Worm (Caenorhabditis elegans) whole organism, early embryonic: Measurements from ENCODE around the gene str-207.
A peak's percentile ranks its signal among the peaks of the same experiment; 100 is the strongest.

Experiments
- B0310.2 ChIP-seq: sonication (generic microtip); optimal IDR thresholded peaks from 2 replicates; lab custom pipeline; 2016; ENCODE audit warnings: mild to moderate bottlenecking, missing genetic modification characterization, missing compliant biosample characterization
- F13C5.2 ChIP-seq: sonication (generic microtip); optimal IDR thresholded peaks from 2 replicates; lab custom pipeline; 2017; ENCODE audit warnings: mild to moderate bottlenecking, missing genetic modification characterization, inconsistent platforms, missing compliant biosample characterization
- aly-1 ChIP-seq: sonication (generic microtip); optimal IDR thresholded peaks from 2 replicates; lab custom pipeline; 2016; ENCODE audit warnings: missing genetic modification characterization, missing compliant biosample characterization
- ama-1 ChIP-seq: fragments of 150-350 bp; optimal IDR thresholded peaks from 2 replicates; lab custom pipeline; 2014
- ceh-13 ChIP-seq: fragments of 200-800 bp; sonication (Bioruptor generic); optimal IDR thresholded peaks from 2 replicates; lab custom pipeline; 2018; ENCODE audit warnings: mild to moderate bottlenecking, missing genetic modification characterization, missing compliant biosample characterization
- ceh-36 ChIP-seq: sonication (generic microtip); optimal IDR thresholded peaks from 2 replicates; lab custom pipeline; 2016; ENCODE audit warnings: missing genetic modification characterization, inconsistent platforms, missing compliant biosample characterization
- ets-7 ChIP-seq: sonication (generic microtip); optimal IDR thresholded peaks from 2 replicates; lab custom pipeline; 2016; ENCODE audit warnings: missing genotype, missing genetic modification characterization, missing compliant biosample characterization
- flt-1 ChIP-seq: fragments of 200-800 bp; sonication (Bioruptor generic); IDR thresholded peaks from 2 replicates; pipeline ENCODE4 v1.3.6; 2022; ENCODE audit warnings: missing genetic modification characterization, missing compliant biosample characterization
- hmbx-1 ChIP-seq: sonication (generic microtip); optimal IDR thresholded peaks from 2 replicates; lab custom pipeline; 2016; ENCODE audit warnings: mild to moderate bottlenecking, missing genetic modification characterization, missing compliant biosample characterization
- hmg-4 ChIP-seq: fragments of 200-800 bp; sonication (Bioruptor generic); optimal IDR thresholded peaks from 2 replicates; lab custom pipeline; 2018; ENCODE audit warnings: mild to moderate bottlenecking, missing genetic modification characterization, missing compliant biosample characterization
- hnd-1 ChIP-seq: sonication (generic microtip); optimal IDR thresholded peaks from 2 replicates; lab custom pipeline; 2016; ENCODE audit warnings: missing genetic modification characterization, missing compliant biosample characterization
- pes-1 ChIP-seq: fragments of 200-800 bp; sonication (Bioruptor generic); IDR thresholded peaks from 2 replicates; pipeline ENCODE4 v1.3.6; 2022; ENCODE audit warnings: missing genetic modification reagents, missing genetic modification characterization, missing compliant biosample characterization
- scrt-1 ChIP-seq: fragments of 200-800 bp; sonication (Bioruptor generic); IDR thresholded peaks from 2 replicates; pipeline ENCODE4 v1.3.6; 2022; ENCODE audit warnings: missing genetic modification characterization, missing compliant biosample characterization
- sea-1 ChIP-seq: fragments of 200-800 bp; sonication (Bioruptor generic); conservative IDR thresholded peaks from 2 replicates; pipeline ENCODE4 v1.3.6; 2022; ENCODE audit warnings: missing genetic modification characterization, missing compliant biosample characterization
- tbx-11 ChIP-seq: fragments of 200-800 bp; sonication (Bioruptor generic); IDR thresholded peaks from 2 replicates; pipeline ENCODE4 v1.3.6; 2022; ENCODE audit warnings: missing genetic modification characterization, missing compliant biosample characterization
- tbx-37 ChIP-seq: fragments of 200-800 bp; sonication (Bioruptor generic); conservative IDR thresholded peaks from 2 replicates; pipeline ENCODE4 v1.3.6; 2022; ENCODE audit warnings: missing genetic modification reagents, missing genetic modification characterization, missing compliant biosample characterization
- tra-4 ChIP-seq: sonication (generic microtip); optimal IDR thresholded peaks from 2 replicates; lab custom pipeline; 2017; ENCODE audit warnings: missing genetic modification characterization, missing compliant biosample characterization

str-207 gene

ce11 chrV:4957619-4958018 is 6.1 kb downstream of the str-207 start:
- TF ChIP-seq hnd-1 (tag; lab: Kevin White, UChicago) (no peak), ceh-36 (peak; percentile 48)

- 0 out of 2 replicates have a peak, but pooled peaks have one; percentile 30 for TF ChIP-seq scrt-1
- TF ChIP-seq ama-1: no peak
- no peak for TF ChIP-seq flt-1 (GFP tag; lab: Robert Waterston, UW)
These were observed 9.2 kb downstream of the str-207 start for ce11 chrV:4960686-4961085.

- TF ChIP-seq F13C5.2 (tag; lab: Kevin White, UChicago) (peak; percentile 39), ceh-36 (no peak), hmbx-1 (tag; lab: Kevin White, UChicago) (no peak), hmg-4 (peak; percentile 30), sea-1 (GFP tag; lab: Robert Waterston, UW) (no peak)
These were observed 11.4 kb downstream of the str-207 start, which contains the start of gene tam-1 for ce11 chrV:4962968-4963367. tam-1 (minus strand) TSS chrV:4963102.

ce11 chrV:4963606-4964005 is 12.1 kb downstream of the str-207 start:
- no peak for TF ChIP-seq tra-4
- TF ChIP-seq ceh-36: no peak
- TF ChIP-seq hnd-1 (tag; lab: Kevin White, UChicago): no peak
- no peak for TF ChIP-seq tbx-11 (GFP tag; lab: Robert Waterston, UW)
- TF ChIP-seq ceh-13 (GFP tag; lab: Kevin White, UChicago): no peak
- no peak for TF ChIP-seq B0310.2 (tag; lab: Kevin White, UChicago)
- no peak for TF ChIP-seq tbx-37
- TF ChIP-seq hmg-4: no peak
- no peak for TF ChIP-seq hmbx-1 (tag; lab: Kevin White, UChicago)
- TF ChIP-seq ets-7 (tag; lab: Kevin White, UChicago): no peak
- TF ChIP-seq flt-1 (GFP tag; lab: Robert Waterston, UW): no peak
- no peak for TF ChIP-seq ama-1

ce11 chrV:4964020-4964635 is 12.6 kb downstream of the str-207 start:
- TF ChIP-seq hmg-4: peak; percentile 52
- no peak for TF ChIP-seq ets-7 (tag; lab: Kevin White, UChicago)
- no peak for TF ChIP-seq tbx-37
- TF ChIP-seq ceh-36: peak; percentile 45
- no peak for TF ChIP-seq ama-1
- TF ChIP-seq pes-1 (GFP tag; lab: Robert Waterston, UW): no peak
- peak; percentile 78 for TF ChIP-seq scrt-1

ce11 chrV:4964671-4965420 is 13.3 kb downstream of the str-207 start:
- TF ChIP-seq F13C5.2 (tag; lab: Kevin White, UChicago) (no peak), hnd-1 (tag; lab: Kevin White, UChicago) (no peak), hmbx-1 (tag; lab: Kevin White, UChicago) (no peak), ceh-36 (no peak), hmg-4 (no peak), pes-1 (GFP tag; lab: Robert Waterston, UW) (no peak)

ce11 chrV:4965790-4966189 is 14.3 kb downstream of the str-207 start:
- TF ChIP-seq ets-7 (tag; lab: Kevin White, UChicago): no peak
- TF ChIP-seq hmg-4: no peak
- no peak for TF ChIP-seq ceh-13 (GFP tag; lab: Kevin White, UChicago)
- TF ChIP-seq scrt-1: no peak
- TF ChIP-seq flt-1 (GFP tag; lab: Robert Waterston, UW): no peak
- TF ChIP-seq hmbx-1 (tag; lab: Kevin White, UChicago): no peak
- TF ChIP-seq F13C5.2 (tag; lab: Kevin White, UChicago): no peak
- no peak for TF ChIP-seq pes-1 (GFP tag; lab: Robert Waterston, UW)
- TF ChIP-seq B0310.2 (tag; lab: Kevin White, UChicago): no peak

ce11 chrV:4967238-4967637 is 15.7 kb downstream of the str-207 start:
- TF ChIP-seq sea-1 (GFP tag; lab: Robert Waterston, UW): no peak
- TF ChIP-seq ama-1: no peak
- TF ChIP-seq tra-4: no peak
- no peak for TF ChIP-seq aly-1 (tag; lab: Kevin White, UChicago)
- TF ChIP-seq hmg-4: no peak
- TF ChIP-seq pes-1 (GFP tag; lab: Robert Waterston, UW): 0 out of 2 replicates have a peak, but pooled peaks have one; percentile 10
- no peak for TF ChIP-seq ceh-36

- TF ChIP-seq ama-1 (no peak), ceh-13 (GFP tag; lab: Kevin White, UChicago) (no peak), flt-1 (GFP tag; lab: Robert Waterston, UW) (no peak), sea-1 (GFP tag; lab: Robert Waterston, UW) (no peak), F13C5.2 (tag; lab: Kevin White, UChicago) (no peak), B0310.2 (tag; lab: Kevin White, UChicago) (no peak), ets-7 (tag; lab: Kevin White, UChicago) (no peak), scrt-1 (no peak), pes-1 (GFP tag; lab: Robert Waterston, UW) (no peak), hnd-1 (tag; lab: Kevin White, UChicago) (no peak), hmg-4 (no peak), tbx-37 (no peak), hmbx-1 (tag; lab: Kevin White, UChicago) (no peak), tra-4 (no peak), ceh-36 (no peak), tbx-11 (GFP tag; lab: Robert Waterston, UW) (no peak), aly-1 (tag; lab: Kevin White, UChicago) (no peak)
These were observed 17.2 kb downstream of the str-207 start for ce11 chrV:4968775-4969174.
